Fruit fly (Drosophila melanogaster): ENCODE results near the gene Ddc.

The Ddc gene

dm6 chr2L:19078928-19079327 lies 41.2 kb downstream of the Ddc start, which contains the start of gene CG10700:
CG10700 (minus strand) TSS chr2L:19079028.
- no peak for TF ChIP-seq CG8301 (tag; optimal IDR thresholded peaks at IDR 0.05)
- no peak for TF ChIP-seq Pif1B (GFP tag; optimal IDR thresholded peaks at IDR 0.05)
- no peak for TF ChIP-seq CG9948 (tag; optimal IDR thresholded peaks at IDR 0.05)
- TF ChIP-seq D1 (tag; optimal IDR thresholded peaks at IDR 0.05): no peak
- no peak for TF ChIP-seq CG10348 (GFP tag; IDR thresholded peaks at IDR 0.05)
- no peak for TF ChIP-seq rn (GFP tag; IDR thresholded peaks at IDR 0.05)
- no peak for TF ChIP-seq CG32121 (GFP tag; IDR thresholded peaks at IDR 0.05)
- TF ChIP-seq CG14655 (GFP tag; optimal IDR thresholded peaks at IDR 0.05): no peak
- TF ChIP-seq Pif1A (GFP tag; optimal IDR thresholded peaks at IDR 0.05): no peak
- TF ChIP-seq Ets98B (GFP tag; IDR thresholded peaks at IDR 0.05): no peak
- no peak for TF ChIP-seq CG12605 (GFP tag; IDR thresholded peaks at IDR 0.05)
- no peak for TF ChIP-seq CG8159 (tag; optimal IDR thresholded peaks at IDR 0.05)
- TF ChIP-seq gl (tag; optimal IDR thresholded peaks at IDR 0.05): no peak
- no peak for TF ChIP-seq CG15710 (tag; optimal IDR thresholded peaks at IDR 0.05)
- no peak for TF ChIP-seq CG4496 (GFP tag; IDR thresholded peaks at IDR 0.05)
- TF ChIP-seq CG13204 (GFP tag; optimal IDR thresholded peaks at IDR 0.05): no peak
- TF ChIP-seq CG17806 (tag; optimal IDR thresholded peaks at IDR 0.05): no peak
- no peak for TF ChIP-seq fd96Ca (GFP tag; IDR thresholded peaks at IDR 0.05)
- no peak for TF ChIP-seq CG34367 (tag; optimal IDR thresholded peaks at IDR 0.05)
- no peak for TF ChIP-seq Snoo (tag; optimal IDR thresholded peaks at IDR 0.05)

dm6 chr2L:19074099-19074828 lies 45.8 kb downstream of the Ddc start, which contains the start of gene CG17572:
CG17572 (minus strand) TSS chr2L:19074149.
- TF ChIP-seq CG8301 (tag; optimal IDR thresholded peaks at IDR 0.05) (no peak), CG17806 (tag; optimal IDR thresholded peaks at IDR 0.05) (no peak), Pif1B (GFP tag; optimal IDR thresholded peaks at IDR 0.05) (no peak), CG15710 (tag; optimal IDR thresholded peaks at IDR 0.05) (no peak), CG12605 (GFP tag; IDR thresholded peaks at IDR 0.05) (no peak), gl (tag; optimal IDR thresholded peaks at IDR 0.05) (no peak), CG13204 (GFP tag; optimal IDR thresholded peaks at IDR 0.05) (no peak), CG32121 (GFP tag; IDR thresholded peaks at IDR 0.05) (no peak), CG34367 (tag; optimal IDR thresholded peaks at IDR 0.05) (no peak), rn (GFP tag; IDR thresholded peaks at IDR 0.05) (no peak), fd96Ca (GFP tag; IDR thresholded peaks at IDR 0.05) (no peak), CG8159 (tag; optimal IDR thresholded peaks at IDR 0.05) (no peak), CG4496 (GFP tag; IDR thresholded peaks at IDR 0.05) (no peak)

- TF ChIP-seq fd96Ca (GFP tag; IDR thresholded peaks at IDR 0.05) (no peak), CG9948 (tag; optimal IDR thresholded peaks at IDR 0.05) (no peak), Snoo (tag; optimal IDR thresholded peaks at IDR 0.05) (no peak), CG12605 (GFP tag; IDR thresholded peaks at IDR 0.05) (no peak), D1 (tag; optimal IDR thresholded peaks at IDR 0.05) (no peak), CG13204 (GFP tag; optimal IDR thresholded peaks at IDR 0.05) (no peak), CG4496 (GFP tag; IDR thresholded peaks at IDR 0.05) (no peak), Ets98B (GFP tag; IDR thresholded peaks at IDR 0.05) (no peak)
Measured at dm6 chr2L:19071713-19072112, 48.4 kb downstream of the Ddc start.

dm6 chr2L:19069548-19070145 lies 50.5 kb downstream of the Ddc start, which contains the start of gene CG10702:
CG10702 (minus strand) TSS chr2L:19069851.
- no peak for TF ChIP-seq Pif1B (GFP tag; optimal IDR thresholded peaks at IDR 0.05)
- TF ChIP-seq gl (tag; optimal IDR thresholded peaks at IDR 0.05): no peak
- no peak for TF ChIP-seq CG8301 (tag; optimal IDR thresholded peaks at IDR 0.05)
- TF ChIP-seq fd96Ca (GFP tag; IDR thresholded peaks at IDR 0.05): peak; percentile 64; the same call in 2 of the 3 replicates
- no peak for TF ChIP-seq CG34367 (tag; optimal IDR thresholded peaks at IDR 0.05)

dm6 chr2L:19068393-19068792 lies 51.7 kb downstream of the Ddc start:
- no peak for TF ChIP-seq EcR (GFP tag; optimal IDR thresholded peaks at IDR 0.05)
- TF ChIP-seq CG32121 (GFP tag; IDR thresholded peaks at IDR 0.05): no peak
- no peak for TF ChIP-seq fd96Ca (GFP tag; IDR thresholded peaks at IDR 0.05)
- TF ChIP-seq Pif1A (GFP tag; optimal IDR thresholded peaks at IDR 0.05): no peak
- no peak for TF ChIP-seq Snoo (tag; optimal IDR thresholded peaks at IDR 0.05)
- TF ChIP-seq CG34367 (tag; optimal IDR thresholded peaks at IDR 0.05): no peak
- no peak for TF ChIP-seq gl (tag; optimal IDR thresholded peaks at IDR 0.05)
- no peak for TF ChIP-seq CG8159 (tag; optimal IDR thresholded peaks at IDR 0.05)
- no peak for TF ChIP-seq D1 (tag; optimal IDR thresholded peaks at IDR 0.05)
- TF ChIP-seq CG10348 (GFP tag; IDR thresholded peaks at IDR 0.05): no peak
